Fruit fly (Drosophila melanogaster) whole organism, prepupa: ENCODE results near the gene AdipoR.

Experiments
- CG16779 ChIP-seq: fragments of 200-800 bp; sonication (Bioruptor generic); optimal IDR thresholded peaks from 3 replicates; lab custom pipeline; 2017; ENCODE audit warnings: missing biosample characterization, mild to moderate bottlenecking, missing genetic modification characterization
- CG4318 ChIP-seq: fragments of 200-800 bp; sonication (Bioruptor generic); optimal IDR thresholded peaks from 3 replicates; lab custom pipeline; 2017; ENCODE audit warnings: missing biosample characterization, mild to moderate bottlenecking, missing genetic modification characterization

- TF ChIP-seq CG4318 (GFP tag; lab: Kevin White, UChicago) (peak; percentile 35), CG16779 (tag; lab: Kevin White, UChicago) (no peak)
Observed at dm6 chr3R:22526353-22526907, 21.2 kb downstream of the AdipoR start.
